Fruit fly (Drosophila melanogaster) whole organism, wandering third instar larva: ENCODE data around the gene Rel.

Source experiments
- Abd-B ChIP-seq: fragments of >200 bp; optimal IDR thresholded peaks from 2 replicates; lab custom pipeline; 2017; ENCODE audit warnings: missing biosample characterization, missing genetic modification characterization
- Dfd ChIP-seq: fragments of >200 bp; optimal IDR thresholded peaks from 2 replicates; lab custom pipeline; 2017; ENCODE audit warnings: missing biosample characterization, missing genetic modification characterization
- Hnf4 ChIP-seq: fragments of 200-800 bp; sonication (Bioruptor generic); optimal IDR thresholded peaks from 2 replicates; lab custom pipeline; 2016; ENCODE audit warnings: missing biosample characterization, mild to moderate bottlenecking, missing genetic modification characterization
- br ChIP-seq: fragments of 200-800 bp; sonication (Bioruptor generic); optimal IDR thresholded peaks from 2 replicates; lab custom pipeline; 2016; ENCODE audit warnings: missing biosample characterization, missing genetic modification characterization
- ey ChIP-seq: fragments of 200-800 bp; sonication (Bioruptor generic); optimal IDR thresholded peaks from 2 replicates; lab custom pipeline; 2016; ENCODE audit warnings: missing biosample characterization, missing genetic modification characterization
- foxo ChIP-seq, 2 experiments: fragments of 200-800 bp; sonication (Bioruptor generic); optimal IDR thresholded peaks; 2 replicates in 1 of 2; 3 replicates in 1 of 2; lab custom pipeline; 2016 to 2017; ENCODE audit warnings: missing biosample characterization in 2 of 2, missing genetic modification characterization in 2 of 2
- pan ChIP-seq: fragments of >200 bp; optimal IDR thresholded peaks from 2 replicates; lab custom pipeline; 2017
- psq ChIP-seq: fragments of 200-800 bp; sonication (Bioruptor generic); optimal IDR thresholded peaks from 3 replicates; lab custom pipeline; 2017; ENCODE audit warnings: missing biosample characterization, mild to moderate bottlenecking, missing genetic modification characterization, moderate library complexity
- sage ChIP-seq: fragments of 200-800 bp; sonication (Bioruptor generic); optimal IDR thresholded peaks from 2 replicates; lab custom pipeline; 2016; ENCODE audit warnings: missing biosample characterization, mild to moderate bottlenecking, missing genetic modification characterization
- usp ChIP-seq: fragments of >200 bp; optimal IDR thresholded peaks from 2 replicates; lab custom pipeline; 2017; ENCODE audit warnings: missing biosample characterization, missing genetic modification characterization

DNA sequence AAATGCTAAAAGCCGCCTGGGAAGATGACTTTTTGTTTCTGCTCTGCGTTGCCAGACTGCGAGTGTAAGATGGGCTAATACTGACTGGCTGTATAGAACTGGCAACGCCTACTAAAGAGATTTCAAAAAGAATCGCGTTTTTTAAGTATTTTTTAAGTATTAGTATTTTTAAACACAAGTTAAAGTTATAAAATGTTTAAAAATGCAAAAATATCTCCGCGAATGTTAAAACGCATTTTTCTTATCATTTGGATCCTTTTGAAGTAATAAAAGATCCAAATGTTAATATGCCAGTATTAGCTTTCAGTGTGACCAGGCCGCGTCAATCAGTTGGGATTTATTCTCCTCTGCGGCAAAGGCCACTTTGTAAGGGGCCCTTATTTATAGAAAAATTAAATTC lies 41.6 kb downstream of the Rel start, which contains the start of the genes Prosbeta3 and Iru:
- TF ChIP-seq Hnf4 = no peak
- no peak for TF ChIP-seq br (GFP tag; lab: Kevin White, UChicago)
- no peak for TF ChIP-seq psq (GFP tag; lab: Kevin White, UChicago)
- TF ChIP-seq usp (GFP tag; lab: Kevin White, UChicago) = no peak
- TF ChIP-seq ey (GFP tag; lab: Kevin White, UChicago) = no peak
- no peak for TF ChIP-seq pan
- no peak for TF ChIP-seq Dfd
- no peak for TF ChIP-seq Abd-B
- no peak for TF ChIP-seq sage (GFP tag; lab: Kevin White, UChicago)
- TF ChIP-seq foxo (GFP tag; optimal IDR thresholded peaks at IDR 0.05; lab: Kevin White, UChicago) = no peak
